Fruit fly (Drosophila melanogaster): ENCODE results near the gene CG32459.

DNA sequence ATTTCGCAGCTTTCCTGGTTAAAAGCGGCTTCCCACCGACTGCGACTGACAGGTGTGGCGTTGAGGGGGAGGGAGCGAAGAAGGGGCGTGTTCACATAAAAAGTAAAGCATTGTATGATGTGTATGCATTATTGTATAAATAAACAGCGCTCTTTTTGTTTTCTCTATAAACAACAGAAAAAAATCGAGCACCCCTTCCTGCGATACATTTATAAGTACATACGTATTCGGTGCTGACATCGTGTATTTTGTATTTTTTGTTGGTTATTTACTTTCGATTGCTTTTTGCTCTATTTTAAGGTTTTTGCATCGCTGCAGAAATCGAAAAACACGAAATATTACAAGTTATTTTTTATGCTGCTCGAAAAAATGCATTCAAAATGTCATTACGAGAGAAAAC, 29.6 kb downstream of the CG32459 start:
- peak; percentile 2 for TF ChIP-seq esn (GFP tag; optimal IDR thresholded peaks at IDR 0.05)
- no peak for TF ChIP-seq lz (GFP tag; optimal IDR thresholded peaks at IDR 0.05)
- peak; percentile 21; the same call in 2 of the 3 replicates for TF ChIP-seq CG6163 (GFP tag; IDR thresholded peaks at IDR 0.05)
- peak in 1 of 2 experiments; percentile 66 for TF ChIP-seq ss (GFP tag; optimal IDR thresholded peaks at IDR 0.05)
- no peak for TF ChIP-seq CG11902 (GFP tag; optimal IDR thresholded peaks at IDR 0.05)
- TF ChIP-seq CG16779 (tag; optimal IDR thresholded peaks at IDR 0.05) = no peak
- no peak for TF ChIP-seq fkh (GFP tag; optimal IDR thresholded peaks at IDR 0.05)

All from whole organism, prepupa.